Fruit fly (Drosophila melanogaster) Kc167 (cell line): ENCODE data around the gene CG42538.

Source experiments
- Myc ChIP-seq: fragments of >200 bp; optimal IDR thresholded peaks from 2 replicates; lab custom pipeline; 2017; ENCODE audit warnings: missing external identifiers
- h ChIP-seq: fragments of >200 bp; optimal IDR thresholded peaks from 3 replicates; lab custom pipeline; 2018; ENCODE audit warnings: missing external identifiers
- insv ChIP-seq: fragments of >200 bp; optimal IDR thresholded peaks from 3 replicates; lab custom pipeline; 2018; ENCODE audit warnings: missing external identifiers
- psq ChIP-seq: fragments of >200 bp; optimal IDR thresholded peaks from 2 replicates; lab custom pipeline; 2017; ENCODE audit warnings: missing external identifiers

DNA sequence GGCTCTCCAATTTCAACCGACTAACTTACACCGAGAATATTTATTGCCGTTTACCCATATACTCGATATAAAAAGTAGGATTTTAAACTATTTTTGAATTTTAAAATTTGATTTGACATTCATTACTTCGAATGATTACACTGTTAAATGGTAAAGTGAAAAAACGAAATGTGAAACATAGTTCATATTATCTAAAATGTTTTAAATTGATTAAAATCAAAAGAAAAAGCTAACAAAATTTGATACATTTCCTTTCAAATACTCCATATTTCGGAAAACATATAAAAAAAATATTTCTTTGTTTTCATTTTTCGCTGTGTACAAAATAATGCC is 16.1 kb upstream of the CG42538 start:
- TF ChIP-seq psq (no peak), insv (lab: Kevin White, UChicago) (no peak), Myc (lab: Kevin White, UChicago) (no peak), h (no peak)
